Fruit fly (Drosophila melanogaster) whole organism, embryonic: ENCODE data around the gene LIMK1.

Experiments
- Ada2b ChIP-seq: fragments of 200-800 bp; sonication (Bioruptor generic); IDR thresholded peaks from 2 replicates; pipeline ENCODE4 v1.3.6; 2022; ENCODE audit warnings: missing biosample characterization, missing genetic modification characterization
- C15 ChIP-seq: fragments of 200-800 bp; sonication (Bioruptor generic); IDR thresholded peaks from 3 replicates; pipeline ENCODE4 v1.3.6; 2022; ENCODE audit warnings: missing biosample characterization, missing genetic modification characterization
- CG10209 ChIP-seq: fragments of 200-800 bp; sonication (Bioruptor generic); optimal IDR thresholded peaks from 3 replicates; lab custom pipeline; 2017; ENCODE audit warnings: missing biosample characterization, mild to moderate bottlenecking, missing genetic modification characterization, missing genetic modification reagents
- CG11695 ChIP-seq: fragments of 200-800 bp; sonication (Bioruptor generic); IDR thresholded peaks from 3 replicates; pipeline ENCODE4 v1.3.6; 2022; ENCODE audit warnings: missing biosample characterization, missing genetic modification characterization
- CG11696 ChIP-seq: fragments of 200-800 bp; sonication (Bioruptor generic); IDR thresholded peaks from 2 replicates; pipeline ENCODE4 v1.3.6; 2022; ENCODE audit warnings: missing biosample characterization, missing genetic modification characterization
- CG1529 ChIP-seq: fragments of 200-800 bp; sonication (Bioruptor generic); optimal IDR thresholded peaks from 3 replicates; lab custom pipeline; 2018; ENCODE audit warnings: missing biosample characterization, missing genetic modification characterization
- CG16863 ChIP-seq: fragments of 200-800 bp; sonication (Bioruptor generic); optimal IDR thresholded peaks from 3 replicates; lab custom pipeline; 2016; ENCODE audit warnings: missing biosample characterization, missing genetic modification characterization
- CG1792 ChIP-seq: fragments of 200-800 bp; sonication (Bioruptor generic); optimal IDR thresholded peaks from 2 replicates; lab custom pipeline; 2016; ENCODE audit warnings: missing biosample characterization, missing genetic modification characterization
- CG18011 ChIP-seq: fragments of 200-800 bp; sonication (Bioruptor generic); optimal IDR thresholded peaks from 2 replicates; lab custom pipeline; 2017; ENCODE audit warnings: missing biosample characterization, missing genetic modification characterization, mild to moderate bottlenecking, moderate library complexity, missing genotype
- CG1832 ChIP-seq: fragments of 200-800 bp; sonication (Bioruptor generic); optimal IDR thresholded peaks from 2 replicates; lab custom pipeline; 2017; ENCODE audit warnings: missing biosample characterization, mild to moderate bottlenecking, missing genetic modification characterization, inconsistent platforms
- CG30020 ChIP-seq: fragments of 200-800 bp; optimal IDR thresholded peaks from 2 replicates; lab custom pipeline; 2019; ENCODE audit warnings: missing biosample characterization, mild to moderate bottlenecking, missing genetic modification characterization, moderate library complexity
- CG30403 ChIP-seq: fragments of 200-800 bp; sonication (Bioruptor generic); optimal IDR thresholded peaks from 3 replicates; lab custom pipeline; 2016; ENCODE audit warnings: missing biosample characterization, missing genetic modification characterization
- CG3838 ChIP-seq: fragments of 200-800 bp; sonication (Bioruptor generic); optimal IDR thresholded peaks from 3 replicates; lab custom pipeline; 2016; ENCODE audit warnings: missing biosample characterization, missing genetic modification characterization
- CG7372 ChIP-seq: fragments of 200-800 bp; sonication (Bioruptor generic); IDR thresholded peaks from 2 replicates; pipeline ENCODE4 v1.3.6; 2022; ENCODE audit warnings: missing biosample characterization, missing genetic modification characterization
- CG7839 ChIP-seq: fragments of 200-800 bp; sonication (Bioruptor generic); optimal IDR thresholded peaks from 3 replicates; lab custom pipeline; 2018; ENCODE audit warnings: missing biosample characterization, mild to moderate bottlenecking, missing genetic modification characterization, moderate library complexity
- CG7987 ChIP-seq: fragments of 200-800 bp; sonication (Bioruptor generic); optimal IDR thresholded peaks from 2 replicates; lab custom pipeline; 2018; ENCODE audit warnings: missing biosample characterization, mild to moderate bottlenecking, missing genetic modification characterization, moderate library complexity
- CG8359 ChIP-seq: fragments of 200-800 bp; sonication (Bioruptor generic); optimal IDR thresholded peaks from 2 replicates; lab custom pipeline; 2017; ENCODE audit warnings: missing biosample characterization, mild to moderate bottlenecking, missing genetic modification characterization, borderline replicate concordance
- CG9215 ChIP-seq: fragments of 200-800 bp; sonication (Bioruptor generic); IDR thresholded peaks from 2 replicates; pipeline ENCODE4 v1.3.6; 2022; ENCODE audit warnings: missing biosample characterization, missing genetic modification characterization
- Camta ChIP-seq: fragments of 200-800 bp; sonication (Bioruptor generic); optimal IDR thresholded peaks from 2 replicates; lab custom pipeline; 2016; ENCODE audit warnings: missing biosample characterization, missing genetic modification characterization
- D ChIP-seq, 2 experiments: fragments of 200-800 bp in 1 of 2; fragments of >200 bp in 1 of 2; sonication (Bioruptor generic) in 1 of 2; optimal IDR thresholded peaks; 2 replicates in 1 of 2; 3 replicates in 1 of 2; lab custom pipeline; 2017; ENCODE audit warnings: mild to moderate bottlenecking in 1 of 2, missing biosample characterization in 1 of 2, missing genetic modification characterization in 1 of 2, missing genetic modification reagents in 1 of 2
- Dref ChIP-seq: fragments of 200-800 bp; sonication (Bioruptor generic); IDR thresholded peaks from 2 replicates; pipeline ENCODE4 v1.3.6; 2022; ENCODE audit warnings: missing biosample characterization, missing genetic modification characterization
- Drgx ChIP-seq: fragments of 200-800 bp; sonication (Bioruptor generic); IDR thresholded peaks from 2 replicates; pipeline ENCODE4 v1.3.6; 2022; ENCODE audit warnings: missing biosample characterization, missing genetic modification characterization
- E2f2 ChIP-seq: fragments of 200-800 bp; sonication (Bioruptor generic); IDR thresholded peaks from 2 replicates; pipeline ENCODE4 v1.3.6; 2022; ENCODE audit warnings: missing biosample characterization, missing genetic modification characterization
- Elba2 ChIP-seq: fragments of 200-800 bp; sonication (Bioruptor generic); optimal IDR thresholded peaks from 3 replicates; lab custom pipeline; 2016; ENCODE audit warnings: missing biosample characterization, missing genetic modification characterization
- GATAe ChIP-seq: fragments of 200-800 bp; sonication (Bioruptor generic); conservative IDR thresholded peaks from 2 replicates; pipeline ENCODE4 v1.3.6; 2022; ENCODE audit warnings: missing biosample characterization, missing genetic modification characterization
- HLH54F ChIP-seq: fragments of 200-800 bp; sonication (Bioruptor generic); optimal IDR thresholded peaks from 3 replicates; lab custom pipeline; 2016; ENCODE audit warnings: missing biosample characterization, missing genetic modification characterization
- Hand ChIP-seq: fragments of 200-800 bp; sonication (Bioruptor generic); optimal IDR thresholded peaks from 2 replicates; lab custom pipeline; 2017; ENCODE audit warnings: mild to moderate bottlenecking, missing biosample characterization, missing genetic modification reagents, missing genetic modification characterization
- Mrtf ChIP-seq: fragments of 200-800 bp; sonication (Bioruptor generic); IDR thresholded peaks from 3 replicates; pipeline ENCODE4 v1.3.6; 2022; ENCODE audit warnings: missing biosample characterization, missing genetic modification characterization
- Ravus ChIP-seq: fragments of 200-800 bp; sonication (Bioruptor generic); IDR thresholded peaks from 2 replicates; pipeline ENCODE4 v1.3.6; 2022; ENCODE audit warnings: missing biosample characterization, missing genetic modification characterization
- Side ChIP-seq: fragments of 200-800 bp; sonication (Bioruptor generic); optimal IDR thresholded peaks from 2 replicates; lab custom pipeline; 2016; ENCODE audit warnings: missing biosample characterization, missing genetic modification characterization
- Six4 ChIP-seq: fragments of 200-800 bp; sonication (Bioruptor generic); optimal IDR thresholded peaks from 2 replicates; lab custom pipeline; 2016; ENCODE audit warnings: missing biosample characterization, missing genetic modification characterization
- Sry-δ ChIP-seq: fragments of 200-800 bp; sonication (Bioruptor generic); optimal IDR thresholded peaks from 2 replicates; lab custom pipeline; 2016; ENCODE audit warnings: missing biosample characterization, missing genetic modification characterization
- abd-A ChIP-seq: fragments of 200-800 bp; sonication (Bioruptor generic); optimal IDR thresholded peaks from 3 replicates; lab custom pipeline; 2019; ENCODE audit warnings: missing biosample characterization, mild to moderate bottlenecking, missing genetic modification characterization, moderate library complexity
- ara ChIP-seq: fragments of 200-800 bp; sonication (Bioruptor generic); IDR thresholded peaks from 2 replicates; pipeline ENCODE4 v1.3.6; 2022; ENCODE audit warnings: missing biosample characterization, missing genetic modification characterization
- bigmax ChIP-seq: fragments of 200-800 bp; sonication (Bioruptor generic); optimal IDR thresholded peaks from 2 replicates; lab custom pipeline; 2018; ENCODE audit warnings: missing biosample characterization, mild to moderate bottlenecking, missing genetic modification characterization
- cg ChIP-seq: fragments of 200-800 bp; sonication (Bioruptor generic); optimal IDR thresholded peaks from 3 replicates; lab custom pipeline; 2019; ENCODE audit warnings: missing biosample characterization, mild to moderate bottlenecking, missing genetic modification characterization, moderate library complexity
- crp ChIP-seq, 2 experiments: fragments of 200-800 bp; sonication (Bioruptor generic); optimal IDR thresholded peaks; 2 replicates in 1 of 2; 3 replicates in 1 of 2; lab custom pipeline; 2017; ENCODE audit warnings: missing biosample characterization in 2 of 2, missing genetic modification characterization in 2 of 2, mild to moderate bottlenecking in 1 of 2, moderate library complexity in 1 of 2
- danr ChIP-seq: fragments of 200-800 bp; sonication (Bioruptor generic); IDR thresholded peaks from 2 replicates; pipeline ENCODE4 v1.3.6; 2022; ENCODE audit warnings: missing biosample characterization, missing genetic modification characterization
- ems ChIP-seq: fragments of 200-800 bp; sonication (Bioruptor generic); optimal IDR thresholded peaks from 3 replicates; lab custom pipeline; 2016; ENCODE audit warnings: missing biosample characterization, missing genetic modification characterization
- fd96Cb ChIP-seq: fragments of 200-800 bp; sonication (Bioruptor generic); optimal IDR thresholded peaks from 2 replicates; lab custom pipeline; 2018; ENCODE audit warnings: missing biosample characterization, mild to moderate bottlenecking, missing genetic modification characterization, moderate library complexity
- grn ChIP-seq: fragments of 200-800 bp; sonication (Bioruptor generic); optimal IDR thresholded peaks from 3 replicates; lab custom pipeline; 2017; ENCODE audit warnings: missing biosample characterization, missing genetic modification characterization
- gro ChIP-seq: fragments of 200-800 bp; sonication (Bioruptor generic); optimal IDR thresholded peaks from 2 replicates; lab custom pipeline; 2016; ENCODE audit warnings: missing biosample characterization, missing genetic modification characterization
- her ChIP-seq: fragments of 200-800 bp; sonication (Bioruptor generic); optimal IDR thresholded peaks from 2 replicates; lab custom pipeline; 2016; ENCODE audit warnings: missing biosample characterization, missing genetic modification characterization
- nau ChIP-seq: fragments of 200-800 bp; sonication (Bioruptor generic); optimal IDR thresholded peaks from 3 replicates; lab custom pipeline; 2017; ENCODE audit warnings: missing biosample characterization, mild to moderate bottlenecking, missing genetic modification characterization, missing genetic modification reagents
- oc ChIP-seq: fragments of 200-800 bp; sonication (Bioruptor generic); optimal IDR thresholded peaks from 2 replicates; lab custom pipeline; 2018; ENCODE audit warnings: missing biosample characterization, mild to moderate bottlenecking, missing genetic modification characterization, moderate library complexity
- onecut ChIP-seq: fragments of 200-800 bp; sonication (Bioruptor generic); IDR thresholded peaks from 2 replicates; pipeline ENCODE4 v1.3.6; 2022; ENCODE audit warnings: missing biosample characterization, missing genetic modification characterization
- sisA ChIP-seq: fragments of 200-800 bp; sonication (Bioruptor generic); IDR thresholded peaks from 2 replicates; pipeline ENCODE4 v1.3.6; 2022; ENCODE audit warnings: missing biosample characterization, missing genetic modification characterization
- sr ChIP-seq: fragments of 200-800 bp; sonication (Bioruptor generic); IDR thresholded peaks from 3 replicates; pipeline ENCODE4 v1.3.6; 2022; ENCODE audit warnings: missing biosample characterization, missing genetic modification characterization
- tap ChIP-seq: fragments of 200-800 bp; optimal IDR thresholded peaks from 3 replicates; lab custom pipeline; 2019; ENCODE audit warnings: missing biosample characterization, mild to moderate bottlenecking, missing genetic modification characterization, moderate library complexity
- vvl ChIP-seq: fragments of 200-800 bp; sonication (Bioruptor generic); IDR thresholded peaks from 2 replicates; pipeline ENCODE4 v1.3.6; 2022; ENCODE audit warnings: missing biosample characterization, missing genetic modification characterization
- wdn ChIP-seq: fragments of 200-800 bp; sonication (Bioruptor generic); IDR thresholded peaks from 2 replicates; pipeline ENCODE4 v1.3.6; 2022; ENCODE audit warnings: missing biosample characterization, missing genetic modification characterization
- yki ChIP-seq: fragments of >200 bp; optimal IDR thresholded peaks from 3 replicates; lab custom pipeline; 2018

Gene LIMK1

dm6 chrX:12567663-12568062 is 24.3 kb downstream of the LIMK1 start (continued):
- TF ChIP-seq HLH54F (GFP tag; lab: Kevin White, UChicago) (no peak), CG9215 (peak; percentile 76), Side (GFP tag; lab: Kevin White, UChicago) (no peak), D (optimal IDR thresholded peaks at IDR 0.05; lab: Kevin White, UChicago) (no peak), D (GFP tag; optimal IDR thresholded peaks at IDR 0.05; lab: Kevin White, UChicago) (peak; percentile 62), sisA (GFP tag; lab: Robert Waterston, UW) (peak; percentile 57), crp (GFP tag; optimal IDR thresholded peaks at IDR 0.05; lab: Kevin White, UChicago) (no peak), Drgx (GFP tag; lab: Robert Waterston, UW) (peak; percentile 83), Sry-δ (GFP tag; lab: Kevin White, UChicago) (no peak), ara (peak; percentile 67; the same call in 1 of the 2 replicates), Elba2 (no peak), CG8359 (GFP tag; lab: Kevin White, UChicago) (no peak), fd96Cb (tag; lab: Kevin White, UChicago) (peak; percentile 72), CG7839 (tag; lab: Kevin White, UChicago) (peak; percentile 88), Mrtf (0 out of 3 replicates have a peak, but pooled peaks have one; percentile 11), CG11695 (GFP tag; lab: Robert Waterston, UW) (peak; percentile 81), her (GFP tag; lab: Kevin White, UChicago) (no peak), sr (GFP tag; lab: Robert Waterston, UW) (no peak; the same call in 2 of the 3 replicates), CG3838 (GFP tag; lab: Kevin White, UChicago) (no peak), CG10209 (GFP tag; lab: Kevin White, UChicago) (peak; percentile 75), CG7372 (GFP tag; lab: Robert Waterston, UW) (peak; percentile 65), gro (GFP tag; lab: Kevin White, UChicago) (no peak), CG1792 (GFP tag; lab: Kevin White, UChicago) (no peak), Ada2b (GFP tag; lab: Robert Waterston, UW) (peak; percentile 82), oc (tag; lab: Kevin White, UChicago) (peak; percentile 78), CG7987 (peak; percentile 35), nau (peak; percentile 45), Hand (GFP tag; lab: Kevin White, UChicago) (peak; percentile 93), onecut (peak; percentile 66), CG16863 (GFP tag; lab: Kevin White, UChicago) (no peak), C15 (GFP tag; lab: Robert Waterston, UW) (peak; percentile 60; the same call in 1 of the 3 replicates), Ravus (GFP tag; lab: Robert Waterston, UW) (peak; percentile 37), CG1832 (GFP tag; lab: Kevin White, UChicago) (no peak), ems (peak; percentile 28), E2f2 (GFP tag; lab: Robert Waterston, UW) (peak; percentile 58), bigmax (GFP tag; lab: Kevin White, UChicago) (no peak), CG30020 (tag; lab: Kevin White, UChicago) (no peak), grn (GFP tag; lab: Kevin White, UChicago) (no peak), yki (lab: Kevin White, UChicago) (no peak), CG18011 (GFP tag; lab: Kevin White, UChicago) (peak; percentile 34), Dref (no peak), CG1529 (GFP tag; lab: Kevin White, UChicago) (peak; percentile 36), wdn (GFP tag; lab: Robert Waterston, UW) (peak; percentile 72), danr (GFP tag; lab: Robert Waterston, UW) (peak; percentile 23; the same call in 1 of the 2 replicates), Six4 (GFP tag; lab: Kevin White, UChicago) (peak; percentile 21), abd-A (tag; lab: Kevin White, UChicago) (peak; percentile 51), CG30403 (GFP tag; lab: Kevin White, UChicago) (peak; percentile 75), GATAe (GFP tag; lab: Robert Waterston, UW) (no peak), vvl (peak; percentile 87), cg (GFP tag; lab: Kevin White, UChicago) (no peak), tap (tag; lab: Kevin White, UChicago) (peak; percentile 74), CG11696 (GFP tag; lab: Robert Waterston, UW) (0 out of 2 replicates have a peak, but pooled peaks have one; percentile 38), Camta (GFP tag; lab: Kevin White, UChicago) (no peak)
